Worm (Caenorhabditis elegans) whole organism, midembryonic: ENCODE measurements around the gene B0228.1.

ENCODE experiments used
- cog-1 ChIP-seq: sonication (generic microtip); optimal IDR thresholded peaks from 2 replicates; lab custom pipeline; 2016; ENCODE audit warnings: missing genetic modification characterization, missing compliant biosample characterization
- flt-1 ChIP-seq: fragments of 200-800 bp; sonication (Bioruptor generic); IDR thresholded peaks from 2 replicates; pipeline ENCODE4 v1.3.6; 2022; ENCODE audit warnings: missing genetic modification characterization, missing compliant biosample characterization
- klf-2 ChIP-seq: fragments of 200-800 bp; sonication (Bioruptor generic); conservative IDR thresholded peaks from 2 replicates; pipeline ENCODE4 v1.3.6; 2022; ENCODE audit warnings: missing genetic modification reagents, missing genetic modification characterization, missing compliant biosample characterization
- ref-1 ChIP-seq: fragments of 200-800 bp; sonication (Bioruptor generic); conservative IDR thresholded peaks from 2 replicates; pipeline ENCODE4 v1.3.6; 2022; ENCODE audit warnings: missing genetic modification reagents, missing genetic modification characterization, missing compliant biosample characterization
- ztf-29 ChIP-seq: fragments of 200-800 bp; sonication (Bioruptor generic); IDR thresholded peaks from 2 replicates; pipeline ENCODE4 v1.3.6; 2022; ENCODE audit warnings: missing genetic modification reagents, missing genetic modification characterization, missing compliant biosample characterization

- TF ChIP-seq ref-1 (GFP tag; lab: Robert Waterston, UW) (no peak), flt-1 (GFP tag; lab: Robert Waterston, UW) (no peak), klf-2 (GFP tag; lab: Robert Waterston, UW) (no peak), ztf-29 (GFP tag; lab: Robert Waterston, UW) (no peak), cog-1 (tag; lab: Kevin White, UChicago) (no peak)
Observed at ce11 chrII:7790324-7790898, 35.3 kb downstream of the B0228.1 start, which contains the start of gene srlf-1.
